Fruit fly (Drosophila melanogaster) whole organism, wandering third instar larva: ENCODE measurements around the gene baf.

Experiments
- Abd-B ChIP-seq: fragments of >200 bp; optimal IDR thresholded peaks from 2 replicates; lab custom pipeline; 2017; ENCODE audit warnings: missing biosample characterization, missing genetic modification characterization
- CG32264 ChIP-seq: fragments of 200-800 bp; sonication (Bioruptor generic); optimal IDR thresholded peaks from 2 replicates; lab custom pipeline; 2016; ENCODE audit warnings: missing biosample characterization, missing genetic modification characterization
- CG9705 ChIP-seq: fragments of 200-800 bp; sonication (Bioruptor generic); optimal IDR thresholded peaks from 2 replicates; lab custom pipeline; 2018; ENCODE audit warnings: missing biosample characterization, mild to moderate bottlenecking, missing genetic modification characterization
- CrebA ChIP-seq: fragments of 200-800 bp; sonication (Bioruptor generic); optimal IDR thresholded peaks from 2 replicates; lab custom pipeline; 2016; ENCODE audit warnings: missing biosample characterization, mild to moderate bottlenecking, missing genetic modification characterization, borderline replicate concordance
- Dfd ChIP-seq: fragments of >200 bp; optimal IDR thresholded peaks from 2 replicates; lab custom pipeline; 2017; ENCODE audit warnings: missing biosample characterization, missing genetic modification characterization
- Dif ChIP-seq: fragments of 200-275, 200-300 bp; sonication (Bioruptor generic); optimal IDR thresholded peaks from 2 replicates; lab custom pipeline; 2018; ENCODE audit warnings: missing biosample characterization, missing genetic modification characterization; ENCODE audit not compliant: partially characterized antibody
- GATAd ChIP-seq: sonication (Bioruptor generic); optimal IDR thresholded peaks from 2 replicates; lab custom pipeline; 2016; ENCODE audit warnings: missing biosample characterization, missing genetic modification characterization
- HLH106 ChIP-seq: fragments of 200-800 bp; optimal IDR thresholded peaks from 3 replicates; lab custom pipeline; 2019; ENCODE audit warnings: missing biosample characterization, mild to moderate bottlenecking, missing genetic modification characterization, moderate library complexity
- Hnf4 ChIP-seq: fragments of 200-800 bp; sonication (Bioruptor generic); optimal IDR thresholded peaks from 2 replicates; lab custom pipeline; 2016; ENCODE audit warnings: missing biosample characterization, mild to moderate bottlenecking, missing genetic modification characterization
- Hr78 ChIP-seq: fragments of >200 bp; optimal IDR thresholded peaks from 2 replicates; lab custom pipeline; 2017; ENCODE audit warnings: missing biosample characterization, missing genetic modification characterization
- Hr83 ChIP-seq: fragments of 200-300 bp; sonication (Bioruptor generic); optimal IDR thresholded peaks from 2 replicates; lab custom pipeline; 2016; ENCODE audit warnings: missing biosample characterization, mild to moderate bottlenecking, missing genetic modification characterization, moderate library complexity; ENCODE audit not compliant: poor library complexity, severe bottlenecking
- Jra ChIP-seq: sonication (Bioruptor generic); optimal IDR thresholded peaks from 2 replicates; lab custom pipeline; 2016; ENCODE audit warnings: missing biosample characterization, missing genetic modification characterization
- Mio ChIP-seq: sonication (Bioruptor generic); optimal IDR thresholded peaks from 2 replicates; lab custom pipeline; 2016; ENCODE audit warnings: missing biosample characterization, missing genetic modification characterization
- Myc ChIP-seq: fragments of >200 bp; optimal IDR thresholded peaks from 2 replicates; lab custom pipeline; 2017
- N ChIP-seq: fragments of >200 bp; optimal IDR thresholded peaks from 2 replicates; lab custom pipeline; 2018; ENCODE audit warnings: missing biosample characterization, missing external identifiers, missing genetic modification characterization
- OdsH ChIP-seq: fragments of 200-800 bp; sonication (Bioruptor generic); optimal IDR thresholded peaks from 2 replicates; lab custom pipeline; 2016; ENCODE audit warnings: missing biosample characterization, mild to moderate bottlenecking, missing genetic modification characterization
- Rel ChIP-seq, 2 experiments: fragments of 200-800 bp; sonication (Bioruptor generic) in 1 of 2; optimal IDR thresholded peaks; 2 replicates in 1 of 2; 3 replicates in 1 of 2; lab custom pipeline; 2016 to 2019; ENCODE audit warnings: mild to moderate bottlenecking in 2 of 2, missing biosample characterization in 2 of 2, missing genetic modification characterization in 2 of 2, moderate library complexity in 1 of 2
- Sp1 ChIP-seq: fragments of 200-800 bp; sonication (Bioruptor generic); optimal IDR thresholded peaks from 3 replicates; lab custom pipeline; 2019; ENCODE audit warnings: missing biosample characterization, mild to moderate bottlenecking, missing genetic modification characterization, moderate library complexity
- Vsx2 ChIP-seq: fragments of 200-300, 225-300 bp; sonication (Bioruptor generic); optimal IDR thresholded peaks from 2 replicates; lab custom pipeline; 2018; ENCODE audit warnings: missing biosample characterization, missing genetic modification characterization; ENCODE audit not compliant: partially characterized antibody
- br ChIP-seq: fragments of 200-800 bp; sonication (Bioruptor generic); optimal IDR thresholded peaks from 2 replicates; lab custom pipeline; 2016; ENCODE audit warnings: missing biosample characterization, missing genetic modification characterization
- brk ChIP-seq: fragments of 200-800 bp; sonication (Bioruptor generic); optimal IDR thresholded peaks from 2 replicates; lab custom pipeline; 2016; ENCODE audit warnings: missing biosample characterization, mild to moderate bottlenecking, missing genetic modification characterization
- dl ChIP-seq, 2 experiments: fragments of 175-275, 200-275 bp in 1 of 2; fragments of 200-275 bp in 1 of 2; sonication (Bioruptor generic); optimal IDR thresholded peaks; lab custom pipeline; 2018; ENCODE audit warnings: mild to moderate bottlenecking in 2 of 2, missing biosample characterization in 2 of 2, missing genetic modification characterization in 2 of 2, moderate library complexity in 2 of 2; ENCODE audit not compliant: partially characterized antibody in 2 of 2, insufficient read depth in 1 of 2
- dmrt93B ChIP-seq: fragments of 200-800 bp; sonication (Bioruptor generic); optimal IDR thresholded peaks from 2 replicates; lab custom pipeline; 2018; ENCODE audit warnings: missing biosample characterization, mild to moderate bottlenecking, missing genetic modification characterization
- dsf ChIP-seq: sonication (Bioruptor generic); optimal IDR thresholded peaks from 2 replicates; lab custom pipeline; 2016; ENCODE audit warnings: missing biosample characterization, missing genetic modification characterization, borderline replicate concordance
- ey ChIP-seq: fragments of 200-800 bp; sonication (Bioruptor generic); optimal IDR thresholded peaks from 2 replicates; lab custom pipeline; 2016; ENCODE audit warnings: missing biosample characterization, missing genetic modification characterization
- foxo ChIP-seq, 2 experiments: fragments of 200-800 bp; sonication (Bioruptor generic); optimal IDR thresholded peaks; 2 replicates in 1 of 2; 3 replicates in 1 of 2; lab custom pipeline; 2016 to 2017; ENCODE audit warnings: missing biosample characterization in 2 of 2, missing genetic modification characterization in 2 of 2
- fru ChIP-seq: fragments of 200-800 bp; sonication (Bioruptor generic); optimal IDR thresholded peaks from 3 replicates; lab custom pipeline; 2016; ENCODE audit warnings: missing biosample characterization, mild to moderate bottlenecking, missing genetic modification characterization
- h ChIP-seq: fragments of 200-800 bp; sonication (Bioruptor generic); optimal IDR thresholded peaks from 3 replicates; lab custom pipeline; 2016; ENCODE audit warnings: missing biosample characterization, mild to moderate bottlenecking, missing genetic modification characterization
- jim ChIP-seq: fragments of 175-275, 200-325 bp; sonication (Bioruptor generic); optimal IDR thresholded peaks from 2 replicates; lab custom pipeline; 2016; ENCODE audit warnings: missing biosample characterization, mild to moderate bottlenecking, missing genetic modification characterization
- lola ChIP-seq: fragments of >200 bp; optimal IDR thresholded peaks from 2 replicates; lab custom pipeline; 2017; ENCODE audit warnings: missing biosample characterization, missing genetic modification characterization
- pan ChIP-seq: fragments of >200 bp; optimal IDR thresholded peaks from 2 replicates; lab custom pipeline; 2017
- psq ChIP-seq: fragments of 200-800 bp; sonication (Bioruptor generic); optimal IDR thresholded peaks from 3 replicates; lab custom pipeline; 2017; ENCODE audit warnings: missing biosample characterization, mild to moderate bottlenecking, missing genetic modification characterization, moderate library complexity
- rgr ChIP-seq: fragments of 200-800 bp; sonication (Bioruptor generic); optimal IDR thresholded peaks from 3 replicates; lab custom pipeline; 2016; ENCODE audit warnings: missing biosample characterization, mild to moderate bottlenecking, missing genetic modification characterization
- sage ChIP-seq: fragments of 200-800 bp; sonication (Bioruptor generic); optimal IDR thresholded peaks from 2 replicates; lab custom pipeline; 2016; ENCODE audit warnings: missing biosample characterization, mild to moderate bottlenecking, missing genetic modification characterization
- sv ChIP-seq: fragments of 200-800 bp; sonication (Bioruptor generic); optimal IDR thresholded peaks from 3 replicates; lab custom pipeline; 2016; ENCODE audit warnings: missing biosample characterization, missing genetic modification characterization
- tai ChIP-seq: sonication (Bioruptor generic); optimal IDR thresholded peaks from 2 replicates; lab custom pipeline; 2016; ENCODE audit warnings: missing biosample characterization, missing genetic modification characterization
- usp ChIP-seq: fragments of >200 bp; optimal IDR thresholded peaks from 2 replicates; lab custom pipeline; 2017; ENCODE audit warnings: missing biosample characterization, missing genetic modification characterization
- woc ChIP-seq: sonication (Bioruptor generic); optimal IDR thresholded peaks from 2 replicates; lab custom pipeline; 2016; ENCODE audit warnings: missing biosample characterization, mild to moderate bottlenecking, missing genetic modification characterization

Gene baf

DNA sequence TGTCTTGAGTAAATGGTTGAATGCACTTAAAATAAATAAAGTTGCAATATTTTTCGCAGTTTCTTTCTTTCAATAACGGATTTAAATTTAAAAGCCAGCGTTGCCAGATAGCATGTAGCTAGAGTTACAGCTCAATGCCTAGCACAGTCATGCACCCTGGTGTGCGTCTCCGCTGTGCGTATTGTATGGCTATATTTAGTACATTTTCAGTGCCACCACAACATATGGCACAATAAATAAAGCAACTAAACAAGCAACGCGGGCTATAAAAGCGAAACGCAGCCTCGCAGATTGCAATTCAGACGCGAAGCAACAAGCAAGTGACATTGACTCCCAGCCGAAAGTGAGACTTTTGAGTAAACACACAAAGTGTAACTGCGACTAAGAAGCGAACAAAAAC lies 30.6 kb upstream of the baf start, which contains the start of gene Sirup (continued):
- TF ChIP-seq ey (GFP tag; lab: Kevin White, UChicago), result no peak
- TF ChIP-seq, all 38 proteins: peak for 11

dm6 chr2L:8000578-8001040 lies 28.7 kb upstream of the baf start:
- TF ChIP-seq Hr83 (GFP tag; lab: Kevin White, UChicago) (no peak), Vsx2 (no peak), Hnf4 (GFP tag; lab: Kevin White, UChicago) (peak; percentile 85), pan (lab: Kevin White, UChicago) (no peak), h (GFP tag; lab: Kevin White, UChicago) (peak; percentile 91), psq (GFP tag; lab: Kevin White, UChicago) (peak; percentile 86), Dif (GFP tag; lab: Kevin White, UChicago) (no peak), brk (GFP tag; lab: Kevin White, UChicago) (no peak), usp (GFP tag; lab: Kevin White, UChicago) (no peak), Mio (GFP tag; lab: Kevin White, UChicago) (peak; percentile 12), dsf (GFP tag; lab: Kevin White, UChicago) (no peak), Rel (GFP tag; optimal IDR thresholded peaks at IDR 0.05; lab: Kevin White, UChicago) (peak; percentile 55), Rel (tag; optimal IDR thresholded peaks at IDR 0.05; lab: Kevin White, UChicago) (peak; percentile 24), Sp1 (peak; percentile 80), N (no peak), dl (GFP tag; optimal IDR thresholded peaks at IDR 0.05; lab: Kevin White, UChicago; ENCODE audit: insufficient read depth in 1 of 2, partially characterized antibody in 2 of 2) (no peak), HLH106 (tag; lab: Kevin White, UChicago) (peak; percentile 87), GATAd (GFP tag; lab: Kevin White, UChicago) (no peak), Abd-B (GFP tag; lab: Kevin White, UChicago) (no peak), Dfd (GFP tag; lab: Kevin White, UChicago) (no peak), Hr78 (no peak), Myc (lab: Kevin White, UChicago) (peak; percentile 37), sv (GFP tag; lab: Kevin White, UChicago) (peak; percentile 23), ey (GFP tag; lab: Kevin White, UChicago) (peak; percentile 92), lola (no peak), woc (peak; percentile 89), rgr (GFP tag; lab: Kevin White, UChicago) (peak; percentile 84), CG9705 (GFP tag; lab: Kevin White, UChicago) (peak; percentile 4), tai (no peak), sage (peak; percentile 56), CrebA (no peak), foxo (GFP tag; optimal IDR thresholded peaks at IDR 0.05; lab: Kevin White, UChicago) (peak; percentile 39 to 92), dmrt93B (GFP tag; lab: Kevin White, UChicago) (peak; percentile 88), CG32264 (peak; percentile 74), Jra (GFP tag; lab: Kevin White, UChicago) (no peak), fru (GFP tag; lab: Kevin White, UChicago) (peak; percentile 96), OdsH (GFP tag; lab: Kevin White, UChicago) (peak; percentile 81), br (GFP tag; lab: Kevin White, UChicago) (peak; percentile 91), jim (GFP tag; lab: Kevin White, UChicago) (no peak)
- TF ChIP-seq, all 38 proteins: peak for 20
